Worm (Caenorhabditis elegans): ENCODE data around the gene ergi-2.

Gene ergi-2

DNA sequence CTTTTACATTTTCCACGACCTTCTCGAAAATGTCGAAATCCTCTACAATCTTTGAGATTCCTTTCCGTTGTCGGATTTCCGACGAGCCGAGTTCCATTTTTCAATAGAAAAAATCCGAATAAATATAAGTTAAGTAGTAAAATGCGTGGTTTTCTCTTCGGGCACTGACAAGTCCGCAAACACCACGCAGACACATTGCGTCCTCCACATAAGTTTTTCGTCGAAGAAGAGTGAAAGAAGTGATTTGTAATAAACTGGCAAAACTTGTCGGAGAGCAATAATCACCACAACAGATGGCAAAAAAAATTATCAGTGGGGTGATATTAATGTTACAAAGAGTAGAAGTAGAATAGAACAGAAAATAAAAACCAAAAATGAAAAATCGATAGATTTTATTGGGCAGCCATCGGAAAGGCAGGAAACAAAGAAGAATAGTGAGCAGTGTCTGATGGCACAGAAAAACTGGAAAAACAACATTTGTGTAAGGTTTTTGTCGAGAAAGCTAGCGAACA lies at the start of gene ergi-2:
ergi-2 (minus strand) TSS at position 462 of the 512 bp plus-strand sequence.
- no peak for TF ChIP-seq unc-62 (GFP tag; optimal IDR thresholded peaks at IDR 0.05)

- TF ChIP-seq unc-62 (GFP tag; optimal IDR thresholded peaks at IDR 0.05) = no peak
These were observed 49.6 kb upstream of the ergi-2 start, which contains the start of gene H03G16.5 for ce11 chrX:15056737-15057136. Gene H03G16.5 (minus strand): TSS chrX:15056837.

DNA sequence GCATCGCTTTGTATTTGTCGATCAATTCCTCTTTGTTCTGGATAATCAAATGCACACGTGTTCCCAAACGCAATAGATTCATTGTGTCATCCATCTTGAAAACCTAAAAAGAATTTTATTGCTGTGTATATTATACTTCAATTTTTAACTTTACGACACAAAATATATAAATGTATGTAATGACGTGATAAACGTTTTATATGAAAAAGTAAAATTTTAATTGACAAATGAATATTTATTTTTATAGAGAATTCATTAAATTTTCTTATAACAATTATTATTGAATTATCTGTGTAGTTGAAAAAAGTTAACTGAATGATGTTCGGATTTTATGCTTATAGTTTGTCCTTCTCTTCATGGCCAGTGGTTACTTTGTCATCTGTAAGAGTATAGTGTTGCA lies 48.8 kb upstream of the ergi-2 start, which contains the start of gene H03G16.7:
H03G16.7 (minus strand) TSS at position 101 of the 400 bp plus-strand sequence.
- TF ChIP-seq unc-62 (GFP tag; optimal IDR thresholded peaks at IDR 0.05) = no peak

ce11 chrX:15053223-15053933 lies 46.3 kb upstream of the ergi-2 start, which contains the start of gene H03G16.1:
Gene H03G16.1 (plus strand): TSS chrX:15053883.
- no peak for TF ChIP-seq unc-62 (GFP tag; optimal IDR thresholded peaks at IDR 0.05)

- TF ChIP-seq unc-62 (GFP tag; optimal IDR thresholded peaks at IDR 0.05) = no peak
These were observed 45.3 kb upstream of the ergi-2 start, which contains the start of gene H03G16.6 for ce11 chrX:15052385-15052784. Gene H03G16.6 (plus strand): TSS chrX:15052685.

- no peak for TF ChIP-seq unc-62 (GFP tag; optimal IDR thresholded peaks at IDR 0.05)
These were observed 42.9 kb upstream of the ergi-2 start for ce11 chrX:15050006-15050405.

ce11 chrX:15047541-15047940 lies 40.4 kb upstream of the ergi-2 start:
- no peak for TF ChIP-seq unc-62 (GFP tag; optimal IDR thresholded peaks at IDR 0.05)

DNA sequence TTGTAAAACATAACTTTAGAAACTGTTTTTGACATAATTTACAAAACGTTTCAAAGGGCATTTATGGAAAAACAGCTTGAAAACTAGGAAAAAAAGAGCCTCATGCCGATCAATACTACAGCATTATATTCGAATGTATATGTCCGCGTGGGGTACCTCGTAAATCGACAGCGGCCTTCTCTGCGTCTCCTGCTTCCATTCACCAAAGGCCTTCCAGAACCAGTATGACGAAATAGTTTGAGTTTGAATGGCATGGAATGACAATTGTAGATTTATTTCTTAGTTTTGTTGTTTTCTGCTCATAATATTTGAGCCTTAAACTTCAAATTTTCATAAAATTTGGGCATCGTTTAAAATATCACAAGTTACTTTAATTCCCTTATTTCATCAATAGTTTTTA lies 38.3 kb upstream of the ergi-2 start:
- no peak for TF ChIP-seq unc-62 (GFP tag; optimal IDR thresholded peaks at IDR 0.05)

DNA sequence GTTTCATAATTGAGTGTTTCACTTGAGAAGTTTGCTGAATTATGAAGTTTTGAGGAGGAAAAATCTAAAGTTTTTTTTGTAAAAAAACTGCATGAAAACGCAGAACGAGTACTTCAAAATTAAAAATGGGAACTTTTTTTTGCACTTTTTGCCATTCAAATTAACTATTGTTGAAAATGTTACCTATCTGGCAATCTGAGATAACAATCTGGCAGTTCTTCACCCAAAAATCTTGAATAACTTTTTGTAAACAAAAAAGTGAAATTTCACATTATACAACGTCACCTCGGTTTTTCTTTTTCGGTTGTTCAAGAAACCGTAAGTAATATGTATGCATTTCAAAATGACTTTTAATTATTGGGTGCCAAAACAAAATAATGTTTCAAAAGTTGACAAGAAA lies 35.4 kb upstream of the ergi-2 start:
- no peak for TF ChIP-seq unc-62 (GFP tag; optimal IDR thresholded peaks at IDR 0.05)

DNA sequence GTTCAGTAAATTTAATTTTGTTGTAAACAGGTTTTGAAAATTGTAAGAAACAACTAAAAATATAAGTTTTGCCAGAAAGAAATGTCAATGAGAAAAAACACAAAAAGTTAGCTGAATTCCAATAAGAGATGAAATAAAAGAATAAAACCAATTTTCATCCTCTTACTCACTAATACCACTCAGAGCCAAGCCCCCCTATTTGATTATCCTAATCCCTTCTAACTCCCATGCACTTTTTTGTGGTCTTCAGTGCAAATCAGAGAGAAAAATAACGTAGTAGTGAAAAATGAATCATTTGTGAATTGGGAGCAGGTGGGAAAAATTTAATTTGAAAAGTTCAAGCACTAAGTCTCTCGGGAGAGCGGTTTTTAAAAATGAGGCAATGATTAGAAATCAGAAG lies 34.2 kb upstream of the ergi-2 start:
- TF ChIP-seq unc-62 (GFP tag; optimal IDR thresholded peaks at IDR 0.05) = no peak

- no peak for TF ChIP-seq unc-62 (GFP tag; optimal IDR thresholded peaks at IDR 0.05)
These were observed 33.5 kb upstream of the ergi-2 start, which contains the start of gene C18B12.4 for ce11 chrX:15040552-15041080. Gene C18B12.4 (minus strand): TSS chrX:15040602.

DNA sequence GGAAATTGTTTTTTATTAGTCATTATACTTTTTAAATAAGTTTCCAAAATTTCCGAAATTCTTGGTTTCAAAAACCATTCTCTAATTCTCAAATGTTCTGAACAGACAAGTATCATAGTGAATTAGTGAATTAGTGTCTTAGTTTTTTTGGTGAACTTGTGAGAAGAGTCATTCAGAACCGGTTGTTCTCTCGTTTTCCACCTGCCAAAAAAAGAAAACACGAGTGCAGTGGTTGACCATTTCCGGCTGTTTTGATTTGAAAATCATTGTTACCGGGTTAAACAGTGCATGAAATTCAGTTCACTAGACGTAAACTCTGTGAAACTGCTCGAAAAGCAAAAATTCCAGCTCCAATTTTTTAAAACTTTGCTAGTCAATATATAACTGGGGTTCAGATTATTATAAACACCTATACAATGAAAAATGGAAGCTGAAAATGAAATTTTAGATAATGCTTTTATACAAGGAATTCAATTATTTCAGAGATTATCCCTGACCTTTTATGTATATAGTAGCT lies 32.6 kb upstream of the ergi-2 start:
- TF ChIP-seq unc-62 (GFP tag; optimal IDR thresholded peaks at IDR 0.05) = no peak

- TF ChIP-seq unc-62 (GFP tag; optimal IDR thresholded peaks at IDR 0.05) = no peak
These were observed 32.1 kb upstream of the ergi-2 start for ce11 chrX:15039029-15039695.

DNA sequence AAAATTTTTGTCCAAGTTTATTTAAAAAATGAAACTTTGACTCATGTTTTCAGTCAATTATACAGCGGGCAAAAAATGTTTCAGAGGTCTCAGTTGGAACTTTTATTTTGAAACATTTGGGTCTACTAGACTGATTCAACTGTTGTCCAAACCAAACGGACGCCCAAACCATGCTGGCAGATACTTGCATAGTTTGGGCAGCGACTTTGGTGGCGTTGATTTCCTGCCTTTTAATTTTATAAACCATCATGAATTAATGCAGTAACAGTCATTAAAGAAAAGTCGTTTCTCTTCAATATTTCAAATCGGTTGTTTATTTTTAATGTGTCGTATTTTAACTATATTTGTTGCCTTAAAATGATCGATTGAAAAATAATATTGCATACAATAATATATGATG lies 29.2 kb upstream of the ergi-2 start:
- no peak for TF ChIP-seq unc-62 (GFP tag; optimal IDR thresholded peaks at IDR 0.05)

ce11 chrX:15035748-15036147 lies 28.6 kb upstream of the ergi-2 start:
- TF ChIP-seq unc-62 (GFP tag; optimal IDR thresholded peaks at IDR 0.05) = no peak

- TF ChIP-seq unc-62 (GFP tag; optimal IDR thresholded peaks at IDR 0.05) = no peak
These were observed 27.7 kb upstream of the ergi-2 start, which contains the start of gene dsc-1 for ce11 chrX:15034787-15035186. Gene dsc-1 (minus strand): TSS chrX:15034832.
